Fruit fly (Drosophila melanogaster) whole organism, embryonic: ENCODE measurements around the gene srl.

Source experiments
- Atf3 ChIP-seq: fragments of 200-800 bp; sonication (Bioruptor generic); optimal IDR thresholded peaks from 3 replicates; lab custom pipeline; 2016; ENCODE audit warnings: missing biosample characterization, missing genetic modification characterization
- B-H2 ChIP-seq: fragments of 200-800 bp; sonication (Bioruptor generic); optimal IDR thresholded peaks from 2 replicates; lab custom pipeline; 2018; ENCODE audit warnings: missing biosample characterization, mild to moderate bottlenecking, missing genetic modification characterization
- Bteb2 ChIP-seq: fragments of 200-800 bp; sonication (Bioruptor generic); optimal IDR thresholded peaks from 2 replicates; lab custom pipeline; 2016; ENCODE audit warnings: missing biosample characterization, missing genetic modification characterization
- CG1024 ChIP-seq: fragments of 200-800 bp; sonication (Bioruptor generic); IDR thresholded peaks from 2 replicates; pipeline ENCODE4 v1.3.6; 2022; ENCODE audit warnings: missing biosample characterization, missing genetic modification characterization
- CG11093 ChIP-seq: fragments of 200-800 bp; sonication (Bioruptor generic); IDR thresholded peaks from 3 replicates; pipeline ENCODE4 v1.3.6; 2022; ENCODE audit warnings: missing biosample characterization, missing genetic modification characterization
- CG11456 ChIP-seq: fragments of 200-800 bp; sonication (Bioruptor generic); IDR thresholded peaks from 3 replicates; pipeline ENCODE4 v1.3.6; 2022; ENCODE audit warnings: missing biosample characterization, missing genetic modification characterization
- CG12236 ChIP-seq: fragments of 200-800 bp; sonication (Bioruptor generic); optimal IDR thresholded peaks from 2 replicates; lab custom pipeline; 2016; ENCODE audit warnings: missing biosample characterization, missing genetic modification characterization
- CG12299 ChIP-seq: fragments of 200-800 bp; sonication (Bioruptor generic); optimal IDR thresholded peaks from 2 replicates; lab custom pipeline; 2018; ENCODE audit warnings: missing biosample characterization, mild to moderate bottlenecking, missing genetic modification characterization
- CG12744 ChIP-seq: fragments of 200-800 bp; sonication (Bioruptor generic); optimal IDR thresholded peaks from 2 replicates; lab custom pipeline; 2016; ENCODE audit warnings: missing biosample characterization, missing genetic modification characterization
- CG13296 ChIP-seq: fragments of 200-800 bp; sonication (Bioruptor generic); optimal IDR thresholded peaks from 3 replicates; lab custom pipeline; 2018; ENCODE audit warnings: missing biosample characterization, mild to moderate bottlenecking, missing genetic modification characterization
- CG13424 ChIP-seq: fragments of 200-800 bp; sonication (Bioruptor generic); optimal IDR thresholded peaks from 2 replicates; lab custom pipeline; 2019; ENCODE audit warnings: missing biosample characterization, mild to moderate bottlenecking, missing genetic modification characterization, moderate library complexity
- CG13894 ChIP-seq: fragments of 200-800 bp; sonication (Bioruptor generic); optimal IDR thresholded peaks from 3 replicates; lab custom pipeline; 2018; ENCODE audit warnings: missing biosample characterization, mild to moderate bottlenecking, missing genetic modification characterization, moderate library complexity
- CG14710 ChIP-seq: fragments of 200-800 bp; sonication (Bioruptor generic); optimal IDR thresholded peaks from 3 replicates; lab custom pipeline; 2019; ENCODE audit warnings: missing biosample characterization, mild to moderate bottlenecking, missing genetic modification characterization, moderate library complexity
- CG14965 ChIP-seq: fragments of 200-800 bp; sonication (Bioruptor generic); optimal IDR thresholded peaks from 2 replicates; lab custom pipeline; 2016; ENCODE audit warnings: missing biosample characterization, missing genetic modification characterization, borderline replicate concordance
- CG15011 ChIP-seq: fragments of 200-800 bp; sonication (Bioruptor generic); optimal IDR thresholded peaks from 3 replicates; lab custom pipeline; 2018; ENCODE audit warnings: missing biosample characterization, mild to moderate bottlenecking, missing genetic modification characterization
- CG15479 ChIP-seq: fragments of 200-800 bp; sonication (Bioruptor generic); optimal IDR thresholded peaks from 3 replicates; lab custom pipeline; 2019; ENCODE audit warnings: missing biosample characterization, mild to moderate bottlenecking, missing genetic modification characterization, moderate library complexity
- CG17802 ChIP-seq: fragments of 200-800 bp; sonication (Bioruptor generic); optimal IDR thresholded peaks from 2 replicates; lab custom pipeline; 2018; ENCODE audit warnings: missing biosample characterization, mild to moderate bottlenecking, missing genetic modification characterization, moderate library complexity
- CG3163 ChIP-seq: fragments of 200-800 bp; sonication (Bioruptor generic); optimal IDR thresholded peaks from 3 replicates; lab custom pipeline; 2016; ENCODE audit warnings: missing biosample characterization, missing genetic modification characterization
- CG4404 ChIP-seq: fragments of 200-800 bp; sonication (Bioruptor generic); IDR thresholded peaks from 2 replicates; pipeline ENCODE4 v1.3.6; 2022; ENCODE audit warnings: missing biosample characterization, missing genetic modification characterization
- CG6765 ChIP-seq: fragments of 200-800 bp; sonication (Bioruptor generic); optimal IDR thresholded peaks from 3 replicates; lab custom pipeline; 2017; ENCODE audit warnings: missing biosample characterization, mild to moderate bottlenecking, missing genetic modification characterization
- CG7372 ChIP-seq: fragments of 200-800 bp; sonication (Bioruptor generic); IDR thresholded peaks from 2 replicates; pipeline ENCODE4 v1.3.6; 2022; ENCODE audit warnings: missing biosample characterization, missing genetic modification characterization
- CG8281 ChIP-seq: fragments of 200-800 bp; sonication (Bioruptor generic); optimal IDR thresholded peaks from 2 replicates; lab custom pipeline; 2018; ENCODE audit warnings: missing biosample characterization, mild to moderate bottlenecking, missing genetic modification characterization, moderate library complexity
- CG8924 ChIP-seq: fragments of 200-800 bp; optimal IDR thresholded peaks from 3 replicates; lab custom pipeline; 2019; ENCODE audit warnings: missing biosample characterization, mild to moderate bottlenecking, missing genetic modification characterization, moderate library complexity
- Dll ChIP-seq: fragments of 200-800 bp; sonication (Bioruptor generic); IDR thresholded peaks from 4 replicates; pipeline ENCODE4 v1.3.6; 2022; ENCODE audit warnings: missing biosample characterization, missing genetic modification characterization; ENCODE audit not compliant: partially characterized antibody
- HHEX ChIP-seq: fragments of 200-800 bp; sonication (Bioruptor generic); optimal IDR thresholded peaks from 3 replicates; lab custom pipeline; 2017; ENCODE audit warnings: missing biosample characterization, mild to moderate bottlenecking, missing genetic modification characterization, missing genetic modification reagents
- Hand ChIP-seq: fragments of 200-800 bp; sonication (Bioruptor generic); optimal IDR thresholded peaks from 2 replicates; lab custom pipeline; 2017; ENCODE audit warnings: mild to moderate bottlenecking, missing biosample characterization, missing genetic modification reagents, missing genetic modification characterization
- HmgD ChIP-seq: fragments of 200-800 bp; sonication (Bioruptor generic); optimal IDR thresholded peaks from 3 replicates; lab custom pipeline; 2016; ENCODE audit warnings: missing biosample characterization, missing genetic modification characterization
- Hmr ChIP-seq: fragments of 200-800 bp; sonication (Bioruptor generic); optimal IDR thresholded peaks from 3 replicates; lab custom pipeline; 2017; ENCODE audit warnings: mild to moderate bottlenecking, missing biosample characterization, missing genetic modification reagents, missing genetic modification characterization
- Med ChIP-seq: fragments of 200-800 bp; sonication (Bioruptor generic); peaks from one replicate; lab custom pipeline; 2016; ENCODE audit warnings: missing biosample characterization, missing genetic modification characterization, mild to moderate bottlenecking, inconsistent platforms, moderate library complexity
- PHDP ChIP-seq: fragments of 200-800 bp; sonication (Bioruptor generic); optimal IDR thresholded peaks from 3 replicates; lab custom pipeline; 2018; ENCODE audit warnings: missing biosample characterization, mild to moderate bottlenecking, missing genetic modification characterization, moderate library complexity
- Sox100B ChIP-seq: fragments of 200-800 bp; sonication (Bioruptor generic); optimal IDR thresholded peaks from 3 replicates; lab custom pipeline; 2018; ENCODE audit warnings: missing biosample characterization, mild to moderate bottlenecking, missing genetic modification characterization
- Trl ChIP-seq, 3 experiments: fragments of >200 bp in 2 of 3; fragments of 200-800 bp in 1 of 3; sonication (Bioruptor generic) in 1 of 3; optimal IDR thresholded peaks; 2 replicates in 1 of 3; 3 replicates in 2 of 3; lab custom pipeline; 2016 to 2017; ENCODE audit warnings: missing biosample characterization in 1 of 3, missing genetic modification characterization in 1 of 3
- Xrp1 ChIP-seq: fragments of 200-800 bp; sonication (Bioruptor generic); IDR thresholded peaks from 2 replicates; pipeline ENCODE4 v1.3.6; 2022; ENCODE audit warnings: missing biosample characterization, missing genetic modification characterization
- ab ChIP-seq: fragments of 200-800 bp; sonication (Bioruptor generic); optimal IDR thresholded peaks from 2 replicates; lab custom pipeline; 2016; ENCODE audit warnings: missing biosample characterization, missing genetic modification characterization
- ap ChIP-seq: fragments of 200-800 bp; sonication (Bioruptor generic); IDR thresholded peaks from 2 replicates; pipeline ENCODE4 v1.3.6; 2022; ENCODE audit warnings: missing biosample characterization, missing genetic modification characterization
- bcd ChIP-seq: fragments of 200-800 bp; sonication (Bioruptor generic); optimal IDR thresholded peaks from 2 replicates; lab custom pipeline; 2017; ENCODE audit warnings: missing biosample characterization, mild to moderate bottlenecking, missing genetic modification characterization
- chn ChIP-seq: fragments of 200-800 bp; sonication (Bioruptor generic); optimal IDR thresholded peaks from 2 replicates; lab custom pipeline; 2016; ENCODE audit warnings: missing biosample characterization, missing genetic modification characterization
- ci ChIP-seq: fragments of 200-800 bp; sonication (Bioruptor generic); IDR thresholded peaks from 3 replicates; pipeline ENCODE4 v1.3.6; 2022; ENCODE audit warnings: missing biosample characterization, missing genetic modification characterization
- crc ChIP-seq: fragments of 200-800 bp; sonication (Bioruptor generic); optimal IDR thresholded peaks from 2 replicates; lab custom pipeline; 2016; ENCODE audit warnings: missing biosample characterization, missing genetic modification characterization
- eve ChIP-seq, 2 experiments: fragments of >200 bp; optimal IDR thresholded peaks; 2 replicates each; lab custom pipeline; 2017; ENCODE audit warnings: missing biosample characterization in 2 of 2, missing genetic modification characterization in 2 of 2
- gfzf ChIP-seq: fragments of 200-800 bp; sonication (Bioruptor generic); optimal IDR thresholded peaks from 2 replicates; lab custom pipeline; 2016; ENCODE audit warnings: missing biosample characterization, mild to moderate bottlenecking, missing genetic modification characterization, moderate library complexity
- mam ChIP-seq: fragments of 200-800 bp; sonication (Bioruptor generic); optimal IDR thresholded peaks from 3 replicates; lab custom pipeline; 2016; ENCODE audit warnings: missing biosample characterization, missing genetic modification characterization
- nmo ChIP-seq: fragments of 200-800 bp; sonication (Bioruptor generic); optimal IDR thresholded peaks from 2 replicates; lab custom pipeline; 2018; ENCODE audit warnings: missing biosample characterization, mild to moderate bottlenecking, missing genetic modification characterization, moderate library complexity
- org-1 ChIP-seq: fragments of 200-800 bp; sonication (Bioruptor generic); optimal IDR thresholded peaks from 2 replicates; lab custom pipeline; 2017; ENCODE audit warnings: missing biosample characterization, missing genetic modification characterization
- peb ChIP-seq: fragments of 200-800 bp; sonication (Bioruptor generic); IDR thresholded peaks from 2 replicates; pipeline ENCODE4 v1.3.6; 2022; ENCODE audit warnings: missing biosample characterization, missing genetic modification characterization
- pros ChIP-seq: fragments of 200-800 bp; sonication (Bioruptor generic); optimal IDR thresholded peaks from 3 replicates; lab custom pipeline; 2019; ENCODE audit warnings: missing biosample characterization, mild to moderate bottlenecking, missing genetic modification characterization, moderate library complexity
- rib ChIP-seq: fragments of 200-800 bp; sonication (Bioruptor generic); IDR thresholded peaks from 2 replicates; pipeline ENCODE4 v1.3.6; 2022; ENCODE audit warnings: missing biosample characterization, missing genetic modification characterization
- sr ChIP-seq: fragments of 200-800 bp; sonication (Bioruptor generic); IDR thresholded peaks from 3 replicates; pipeline ENCODE4 v1.3.6; 2022; ENCODE audit warnings: missing biosample characterization, missing genetic modification characterization

The srl gene

DNA sequence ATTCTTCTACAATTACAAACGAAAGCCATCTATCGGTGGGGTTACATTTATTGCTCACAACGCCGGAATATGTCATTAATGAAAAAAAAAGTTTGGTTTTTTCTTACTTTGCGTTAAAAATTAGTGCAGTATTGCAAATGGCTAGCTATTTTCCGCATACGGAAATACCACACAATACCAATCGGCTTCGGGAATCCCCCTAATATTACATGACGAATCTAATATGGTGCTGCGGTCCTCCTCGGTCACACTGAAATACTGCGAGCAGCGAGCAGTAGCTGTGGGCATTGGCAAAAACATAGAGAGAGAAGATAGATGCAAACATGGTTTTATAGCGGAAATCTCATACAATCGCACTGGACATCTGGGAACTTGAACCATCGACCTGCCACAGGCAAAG lies 41.6 kb downstream of the srl start, which contains the start of gene tub (continued):
- TF ChIP-seq CG15479 (no peak), chn (GFP tag; lab: Kevin White, UChicago) (peak; percentile 1), CG15011 (GFP tag; lab: Kevin White, UChicago) (no peak), org-1 (no peak), Hand (no peak), sr (GFP tag; lab: Robert Waterston, UW) (no peak), CG14710 (peak; percentile 57), CG13424 (tag; lab: Kevin White, UChicago) (peak; percentile 24), pros (GFP tag; lab: Kevin White, UChicago) (no peak), PHDP (tag; lab: Kevin White, UChicago) (peak; percentile 44), Trl (optimal IDR thresholded peaks at IDR 0.05; lab: Kevin White, UChicago) (peak in 1 of 2 experiments; percentile 7), Trl (GFP tag; optimal IDR thresholded peaks at IDR 0.05; lab: Kevin White, UChicago) (peak; percentile 10), CG6765 (GFP tag; lab: Kevin White, UChicago) (no peak), peb (GFP tag; lab: Robert Waterston, UW) (no peak), Dll (GFP tag; lab: Robert Waterston, UW) (0 out of 4 replicates have a peak, but pooled peaks have one; percentile 19), ci (no peak), CG11456 (GFP tag; lab: Robert Waterston, UW) (no peak; the same call in none of the 3 replicates), HmgD (GFP tag; lab: Kevin White, UChicago) (peak; percentile 67), Xrp1 (GFP tag; lab: Robert Waterston, UW) (peak; percentile 34), CG8924 (no peak), CG17802 (tag; lab: Kevin White, UChicago) (peak; percentile 80), CG12299 (tag; lab: Kevin White, UChicago) (no peak), bcd (GFP tag; lab: Kevin White, UChicago) (no peak), ab (GFP tag; lab: Kevin White, UChicago) (no peak), CG12236 (GFP tag; lab: Kevin White, UChicago) (no peak), B-H2 (GFP tag; lab: Kevin White, UChicago) (peak; percentile 60), eve (GFP tag; optimal IDR thresholded peaks at IDR 0.05; lab: Kevin White, UChicago) (no peak), gfzf (GFP tag; lab: Kevin White, UChicago) (peak; percentile 83), CG3163 (no peak), ap (GFP tag; lab: Robert Waterston, UW) (no peak), CG14965 (GFP tag; lab: Kevin White, UChicago) (no peak)

DNA sequence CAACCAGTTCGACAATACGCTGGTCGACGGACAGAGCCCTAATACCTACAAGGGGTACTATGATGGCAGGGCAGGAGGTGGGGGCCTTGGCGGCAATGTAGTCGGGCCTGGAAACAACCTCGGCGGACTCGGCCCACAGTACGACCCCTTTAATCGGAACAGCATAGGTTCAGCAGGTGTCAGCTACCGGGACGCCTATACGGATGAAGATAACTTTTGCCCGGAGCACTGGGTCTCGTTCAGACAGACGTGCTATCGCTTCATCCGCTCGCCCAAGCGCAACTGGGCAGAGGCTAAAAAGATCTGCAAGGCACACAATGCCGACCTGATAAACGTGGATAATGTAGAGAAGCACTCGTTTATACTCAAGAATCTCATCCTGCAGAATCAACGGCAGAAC lies 47.0 kb downstream of the srl start:
- TF ChIP-seq rib (GFP tag; lab: Robert Waterston, UW) (no peak), CG1024 (GFP tag; lab: Robert Waterston, UW) (0 out of 2 replicates have a peak, but pooled peaks have one; percentile 9), CG11093 (GFP tag; lab: Robert Waterston, UW) (no peak), Med (GFP tag; lab: Kevin White, UChicago) (peak; percentile 39)

DNA sequence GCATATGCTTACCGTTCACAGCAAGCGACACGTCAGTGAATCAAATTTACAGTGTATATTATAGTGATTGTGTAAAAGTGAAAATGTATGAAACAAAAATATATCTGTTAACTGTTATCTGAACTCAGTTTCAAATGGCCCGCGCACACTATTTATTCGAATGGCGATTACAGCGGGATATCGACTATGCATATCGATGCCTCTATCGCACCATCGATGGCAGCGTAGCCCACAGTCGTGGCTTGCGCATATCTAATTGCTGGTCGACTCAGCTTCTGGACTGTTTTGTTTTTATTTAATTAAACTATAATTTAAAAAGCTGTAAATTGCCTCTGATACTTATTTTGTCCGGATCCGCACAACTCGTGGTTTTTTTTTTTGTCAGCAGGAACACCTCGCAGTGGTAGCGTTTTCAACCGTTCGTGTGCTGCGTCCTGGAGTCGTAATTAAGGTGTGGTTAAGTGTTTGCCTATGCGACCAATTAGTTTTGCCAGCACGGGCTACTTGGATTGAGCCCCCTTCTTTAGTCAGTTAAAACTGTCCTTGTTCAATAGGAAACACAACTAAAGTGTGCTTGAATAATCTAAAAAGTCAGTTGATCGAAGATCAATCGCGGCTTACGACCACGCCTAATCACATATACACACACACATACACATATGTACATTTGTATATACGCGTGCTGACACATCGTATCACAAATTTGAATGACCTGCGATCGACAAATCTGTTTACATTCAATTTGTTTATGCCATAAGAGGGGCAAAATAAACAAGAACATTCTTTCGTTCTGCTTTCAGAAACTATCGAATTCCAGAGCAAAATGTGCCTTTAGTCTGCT lies 47.8 kb downstream of the srl start, which contains the start of gene Cont:
Gene Cont (plus strand): TSS at position 228 of the 841 bp plus-strand sequence.
- TF ChIP-seq Bteb2 (GFP tag; lab: Kevin White, UChicago), result no peak
- no peak for TF ChIP-seq CG12744
- TF ChIP-seq CG8281 (tag; lab: Kevin White, UChicago), result no peak
- TF ChIP-seq Sox100B (GFP tag; lab: Kevin White, UChicago), result no peak
- TF ChIP-seq crc (GFP tag; lab: Kevin White, UChicago), result no peak
- TF ChIP-seq Atf3 (GFP tag; lab: Kevin White, UChicago), result no peak
- TF ChIP-seq nmo (GFP tag; lab: Kevin White, UChicago), result peak; percentile 30
- peak; percentile 14 for TF ChIP-seq CG13894 (tag; lab: Kevin White, UChicago)
- no peak for TF ChIP-seq Hmr (GFP tag; lab: Kevin White, UChicago)
- no peak for TF ChIP-seq HHEX (GFP tag; lab: Kevin White, UChicago)
- no peak for TF ChIP-seq CG7372 (GFP tag; lab: Robert Waterston, UW)
- no peak for TF ChIP-seq CG13296 (GFP tag; lab: Kevin White, UChicago)
- no peak for TF ChIP-seq CG4404 (GFP tag; lab: Robert Waterston, UW)
- TF ChIP-seq mam (GFP tag; lab: Kevin White, UChicago), result peak; percentile 36
